Fruit fly (Drosophila melanogaster) whole organism, adult: ENCODE results near the gene CG8675.

ENCODE experiments used
- CG11617 ChIP-seq: fragments of 200-800 bp; sonication (Bioruptor generic); optimal IDR thresholded peaks from 2 replicates; lab custom pipeline; 2017; ENCODE audit warnings: mild to moderate bottlenecking, missing biosample characterization, missing genetic modification reagents, missing genetic modification characterization
- CG12768 ChIP-seq: fragments of 200-800 bp; sonication (Bioruptor generic); optimal IDR thresholded peaks from 2 replicates; lab custom pipeline; 2017; ENCODE audit warnings: missing biosample characterization, missing genetic modification characterization, mild to moderate bottlenecking, moderate library complexity, missing genetic modification reagents
- CG14711 ChIP-seq: fragments of 200-800 bp; sonication (Bioruptor generic); optimal IDR thresholded peaks from 2 replicates; lab custom pipeline; 2018; ENCODE audit warnings: missing biosample characterization, mild to moderate bottlenecking, missing genetic modification characterization, moderate library complexity
- CG1620 ChIP-seq: fragments of 200-800 bp; sonication (Bioruptor generic); optimal IDR thresholded peaks from 2 replicates; lab custom pipeline; 2016; ENCODE audit warnings: missing biosample characterization, missing genetic modification characterization
- CG33017 ChIP-seq: fragments of 200-800 bp; sonication (Bioruptor generic); optimal IDR thresholded peaks from 2 replicates; lab custom pipeline; 2018; ENCODE audit warnings: missing biosample characterization, mild to moderate bottlenecking, missing genetic modification characterization, moderate library complexity
- CG5204 ChIP-seq: fragments of 200-800 bp; sonication (Bioruptor generic); optimal IDR thresholded peaks from 2 replicates; lab custom pipeline; 2016; ENCODE audit warnings: missing biosample characterization, missing genetic modification characterization
- CG7045 ChIP-seq: fragments of 200-800 bp; sonication (Bioruptor generic); optimal IDR thresholded peaks from 2 replicates; lab custom pipeline; 2017; ENCODE audit warnings: missing biosample characterization, mild to moderate bottlenecking, missing genetic modification characterization
- CG7101 ChIP-seq: fragments of 200-800 bp; sonication (Bioruptor generic); optimal IDR thresholded peaks from 2 replicates; lab custom pipeline; 2018; ENCODE audit warnings: missing biosample characterization, mild to moderate bottlenecking, missing genetic modification characterization, moderate library complexity
- Clk ChIP-seq: fragments of 200-800 bp; sonication (Bioruptor generic); optimal IDR thresholded peaks from 2 replicates; lab custom pipeline; 2017; ENCODE audit warnings: missing biosample characterization, missing genetic modification characterization
- Crg-1 ChIP-seq: fragments of 200-800 bp; sonication (Bioruptor generic); optimal IDR thresholded peaks from 2 replicates; lab custom pipeline; 2016; ENCODE audit warnings: missing biosample characterization, missing genetic modification characterization
- Hr96 ChIP-seq: fragments of 200-800 bp; sonication (Bioruptor generic); optimal IDR thresholded peaks from 2 replicates; lab custom pipeline; 2016; ENCODE audit warnings: missing biosample characterization, missing genetic modification characterization
- Mnt ChIP-seq: fragments of 200-800 bp; sonication (Bioruptor generic); optimal IDR thresholded peaks from 2 replicates; lab custom pipeline; 2016; ENCODE audit warnings: missing biosample characterization, mild to moderate bottlenecking, missing genetic modification characterization
- bab1 ChIP-seq: fragments of 200-800 bp; sonication (Bioruptor generic); optimal IDR thresholded peaks from 3 replicates; lab custom pipeline; 2019; ENCODE audit warnings: missing biosample characterization, mild to moderate bottlenecking, missing genetic modification characterization, moderate library complexity
- cic ChIP-seq: fragments of 200-800 bp; sonication (Bioruptor generic); optimal IDR thresholded peaks from 2 replicates; lab custom pipeline; 2017; ENCODE audit warnings: missing biosample characterization, mild to moderate bottlenecking, missing genetic modification characterization, moderate library complexity
- cnc ChIP-seq, 2 experiments: fragments of >200 bp; optimal IDR thresholded peaks; 2 replicates each; lab custom pipeline; 2017
- kay ChIP-seq: fragments of 200-800 bp; sonication (Bioruptor generic); peaks from one replicate; lab custom pipeline; 2016; ENCODE audit warnings: missing biosample characterization, missing genetic modification characterization, borderline replicate concordance
- ovo ChIP-seq: fragments of 200-800 bp; sonication (Bioruptor generic); optimal IDR thresholded peaks from 2 replicates; lab custom pipeline; 2016; ENCODE audit warnings: missing biosample characterization, missing genetic modification characterization
- pad ChIP-seq: fragments of 200-800 bp; sonication (Bioruptor generic); optimal IDR thresholded peaks from 3 replicates; lab custom pipeline; 2017; ENCODE audit warnings: missing biosample characterization, missing genetic modification characterization, mild to moderate bottlenecking, moderate library complexity, missing genetic modification reagents
- tj ChIP-seq: fragments of 200-800 bp; sonication (Bioruptor generic); optimal IDR thresholded peaks from 3 replicates; lab custom pipeline; 2017; ENCODE audit warnings: missing biosample characterization, mild to moderate bottlenecking, missing genetic modification characterization, moderate library complexity
- toe ChIP-seq: fragments of 200-800 bp; sonication (Bioruptor generic); optimal IDR thresholded peaks from 2 replicates; lab custom pipeline; 2016; ENCODE audit warnings: missing biosample characterization, missing genetic modification characterization

Gene CG8675

dm6 chrX:17292050-17292730 is 42.9 kb upstream of the CG8675 start:
- TF ChIP-seq CG14711 (tag; lab: Kevin White, UChicago) (peak; percentile 93), CG5204 (GFP tag; lab: Kevin White, UChicago) (peak; percentile 77), bab1 (GFP tag; lab: Kevin White, UChicago) (peak; percentile 94), cic (GFP tag; lab: Kevin White, UChicago) (no peak), CG12768 (GFP tag; lab: Kevin White, UChicago) (peak; percentile 72), Hr96 (GFP tag; lab: Kevin White, UChicago) (peak; percentile 82), Crg-1 (GFP tag; lab: Kevin White, UChicago) (peak; percentile 74), Clk (GFP tag; lab: Kevin White, UChicago) (no peak), CG7101 (peak; percentile 92), CG7045 (GFP tag; lab: Kevin White, UChicago) (peak; percentile 58), Mnt (GFP tag; lab: Kevin White, UChicago) (peak; percentile 71), CG33017 (tag; lab: Kevin White, UChicago) (peak; percentile 77), cnc (optimal IDR thresholded peaks at IDR 0.05; lab: Kevin White, UChicago) (no peak), kay (GFP tag; lab: Kevin White, UChicago) (no peak), CG1620 (GFP tag; lab: Kevin White, UChicago) (peak; percentile 82), CG11617 (GFP tag; lab: Kevin White, UChicago) (peak; percentile 94), pad (GFP tag; lab: Kevin White, UChicago) (peak; percentile 83), ovo (GFP tag; lab: Kevin White, UChicago) (peak; percentile 82), tj (GFP tag; lab: Kevin White, UChicago) (peak; percentile 94), toe (GFP tag; lab: Kevin White, UChicago) (peak; percentile 44)

DNA sequence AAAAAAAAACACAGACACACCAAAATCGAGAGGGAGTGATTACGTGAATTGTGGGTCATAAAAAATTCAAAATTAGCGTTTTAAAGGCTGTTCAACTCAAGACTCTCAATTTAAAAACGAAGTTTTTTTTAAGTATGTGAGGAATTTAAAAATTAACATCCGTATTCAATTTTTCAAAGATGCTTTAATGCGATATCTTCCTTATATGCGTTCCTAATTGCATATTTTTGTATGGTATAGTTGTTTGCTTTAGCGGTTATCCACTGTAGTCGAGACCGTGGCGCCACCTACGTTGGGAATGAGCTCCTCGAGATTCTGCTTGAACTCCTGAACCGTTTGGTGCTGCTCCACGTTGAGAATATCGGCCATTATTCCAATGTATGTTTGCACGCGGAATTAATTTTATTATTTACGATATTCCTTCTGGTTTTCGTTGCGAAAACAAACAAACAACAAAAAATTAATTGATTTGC is 41.7 kb upstream of the CG8675 start:
- TF ChIP-seq toe (GFP tag; lab: Kevin White, UChicago) (no peak), CG7101 (no peak), CG14711 (tag; lab: Kevin White, UChicago) (no peak), cic (GFP tag; lab: Kevin White, UChicago) (no peak), tj (GFP tag; lab: Kevin White, UChicago) (peak; percentile 22), Clk (GFP tag; lab: Kevin White, UChicago) (no peak), bab1 (GFP tag; lab: Kevin White, UChicago) (no peak), pad (GFP tag; lab: Kevin White, UChicago) (no peak)

DNA sequence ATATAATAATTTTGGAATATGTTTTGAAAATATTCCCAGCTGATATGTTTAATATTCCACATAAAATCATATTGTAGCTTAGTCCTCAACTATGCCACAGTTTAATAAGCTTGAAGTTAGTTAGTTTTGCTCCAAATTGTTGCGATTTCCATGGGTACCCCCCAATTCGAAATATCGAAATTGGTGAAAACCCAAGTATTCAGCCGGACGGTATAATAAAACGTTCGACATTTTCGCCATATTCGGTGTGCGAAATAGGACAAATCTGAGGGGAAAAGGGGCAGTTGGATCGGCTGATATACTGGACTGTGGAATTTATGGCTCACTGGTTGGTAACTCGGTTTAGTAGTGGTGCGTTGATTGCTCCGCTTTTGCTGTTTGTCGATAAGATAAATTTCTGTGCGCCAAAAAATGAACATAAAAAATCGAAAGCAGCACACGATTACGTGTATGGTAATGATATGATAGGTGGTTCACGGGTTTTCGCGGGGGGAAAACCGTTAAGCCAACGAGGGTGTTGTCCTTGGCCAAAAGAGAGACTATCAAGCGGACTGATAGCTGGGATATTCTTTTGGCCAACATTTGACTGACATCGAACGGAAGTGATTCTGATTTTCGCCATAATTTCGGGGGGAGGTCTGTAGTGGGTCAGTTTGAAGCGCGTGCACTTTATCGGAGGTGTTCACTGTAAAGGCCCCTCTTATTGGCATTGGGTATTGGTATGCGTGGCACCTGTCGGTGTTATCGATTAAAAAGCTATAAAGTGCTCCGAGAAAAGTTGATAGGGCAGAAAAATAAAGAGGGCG is 41.1 kb upstream of the CG8675 start:
- TF ChIP-seq cic (GFP tag; lab: Kevin White, UChicago) (no peak), CG7101 (no peak), Crg-1 (GFP tag; lab: Kevin White, UChicago) (no peak), kay (GFP tag; lab: Kevin White, UChicago) (peak; percentile 57), CG33017 (tag; lab: Kevin White, UChicago) (no peak), CG11617 (GFP tag; lab: Kevin White, UChicago) (no peak), tj (GFP tag; lab: Kevin White, UChicago) (peak; percentile 51)

DNA sequence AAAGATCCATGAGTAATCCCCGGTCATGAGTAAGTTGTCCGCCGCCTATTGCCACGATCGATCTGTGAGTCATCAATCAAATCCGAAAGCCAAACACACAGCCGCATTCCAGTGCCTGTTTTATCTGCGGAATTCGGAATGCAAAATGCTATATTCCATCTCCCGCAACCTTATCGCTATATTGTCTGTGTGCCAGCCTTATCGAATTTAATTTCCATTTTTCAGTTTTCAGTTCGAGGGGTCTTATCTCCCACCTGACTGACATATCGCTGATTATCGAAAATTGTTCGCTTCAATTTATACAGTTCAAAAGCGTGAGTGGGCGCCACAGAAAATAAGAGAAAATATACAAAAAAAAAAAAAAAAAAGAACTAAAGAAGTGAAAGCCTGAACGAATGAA is 39.9 kb upstream of the CG8675 start:
- TF ChIP-seq ovo (GFP tag; lab: Kevin White, UChicago) (no peak), Mnt (GFP tag; lab: Kevin White, UChicago) (no peak), CG11617 (GFP tag; lab: Kevin White, UChicago) (no peak), CG12768 (GFP tag; lab: Kevin White, UChicago) (no peak), Crg-1 (GFP tag; lab: Kevin White, UChicago) (no peak), CG1620 (GFP tag; lab: Kevin White, UChicago) (no peak), tj (GFP tag; lab: Kevin White, UChicago) (no peak), Hr96 (GFP tag; lab: Kevin White, UChicago) (no peak), cic (GFP tag; lab: Kevin White, UChicago) (no peak), cnc (optimal IDR thresholded peaks at IDR 0.05; lab: Kevin White, UChicago) (no peak), toe (GFP tag; lab: Kevin White, UChicago) (no peak), bab1 (GFP tag; lab: Kevin White, UChicago) (no peak), pad (GFP tag; lab: Kevin White, UChicago) (no peak)

- TF ChIP-seq CG33017 (tag; lab: Kevin White, UChicago) (no peak), CG1620 (GFP tag; lab: Kevin White, UChicago) (no peak), Crg-1 (GFP tag; lab: Kevin White, UChicago) (no peak), cnc (optimal IDR thresholded peaks at IDR 0.05; lab: Kevin White, UChicago) (no peak), CG7045 (GFP tag; lab: Kevin White, UChicago) (no peak), CG12768 (GFP tag; lab: Kevin White, UChicago) (peak; percentile 7), Hr96 (GFP tag; lab: Kevin White, UChicago) (no peak), CG11617 (GFP tag; lab: Kevin White, UChicago) (no peak), CG5204 (GFP tag; lab: Kevin White, UChicago) (no peak), tj (GFP tag; lab: Kevin White, UChicago) (no peak), cic (GFP tag; lab: Kevin White, UChicago) (peak; percentile 93), pad (GFP tag; lab: Kevin White, UChicago) (no peak), bab1 (GFP tag; lab: Kevin White, UChicago) (peak; percentile 50), Mnt (GFP tag; lab: Kevin White, UChicago) (peak; percentile 62), CG7101 (no peak), CG14711 (tag; lab: Kevin White, UChicago) (no peak)
Measured at dm6 chrX:17285069-17285468, 35.8 kb upstream of the CG8675 start.
